Fruit fly (Drosophila melanogaster) whole organism, embryonic: Measurements from ENCODE around the gene CG11562.

Source experiments
- CG10274 ChIP-seq: fragments of 200-800 bp; sonication (Bioruptor generic); optimal IDR thresholded peaks from 3 replicates; lab custom pipeline; 2017; ENCODE audit warnings: missing biosample characterization, mild to moderate bottlenecking, missing genetic modification characterization
- CG11456 ChIP-seq: fragments of 200-800 bp; sonication (Bioruptor generic); IDR thresholded peaks from 3 replicates; pipeline ENCODE4 v1.3.6; 2022; ENCODE audit warnings: missing biosample characterization, missing genetic modification characterization
- CG11504 ChIP-seq: fragments of 200-800 bp; sonication (Bioruptor generic); optimal IDR thresholded peaks from 3 replicates; lab custom pipeline; 2019; ENCODE audit warnings: missing biosample characterization, mild to moderate bottlenecking, missing genetic modification characterization, moderate library complexity
- CG12071 ChIP-seq: fragments of 200-800 bp; sonication (Bioruptor generic); optimal IDR thresholded peaks from 3 replicates; lab custom pipeline; 2018; ENCODE audit warnings: missing biosample characterization, mild to moderate bottlenecking, missing genetic modification characterization
- CG12155 ChIP-seq: fragments of 200-800 bp; sonication (Bioruptor generic); optimal IDR thresholded peaks from 3 replicates; lab custom pipeline; 2016; ENCODE audit warnings: missing biosample characterization, missing genetic modification characterization
- CG15514 ChIP-seq: fragments of 200-800 bp; sonication (Bioruptor generic); optimal IDR thresholded peaks from 3 replicates; lab custom pipeline; 2017; ENCODE audit warnings: missing biosample characterization, missing genetic modification characterization, mild to moderate bottlenecking, moderate library complexity, missing genetic modification reagents
- CG17612 ChIP-seq: fragments of 200-800 bp; sonication (Bioruptor generic); IDR thresholded peaks from 2 replicates; pipeline ENCODE4 v1.3.6; 2022; ENCODE audit warnings: missing biosample characterization, missing genetic modification characterization
- CG17912 ChIP-seq: fragments of 200-800 bp; sonication (Bioruptor generic); optimal IDR thresholded peaks from 2 replicates; lab custom pipeline; 2018; ENCODE audit warnings: missing biosample characterization, mild to moderate bottlenecking, missing genetic modification characterization
- CG1832 ChIP-seq: fragments of 200-800 bp; sonication (Bioruptor generic); optimal IDR thresholded peaks from 2 replicates; lab custom pipeline; 2017; ENCODE audit warnings: missing biosample characterization, mild to moderate bottlenecking, missing genetic modification characterization, inconsistent platforms
- CG18599 ChIP-seq: fragments of 200-800 bp; sonication (Bioruptor generic); optimal IDR thresholded peaks from 3 replicates; lab custom pipeline; 2017; ENCODE audit warnings: missing biosample characterization, missing genetic modification characterization, mild to moderate bottlenecking, moderate library complexity, missing genetic modification reagents
- CG18619 ChIP-seq: fragments of 200-800 bp; sonication (Bioruptor generic); optimal IDR thresholded peaks from 3 replicates; lab custom pipeline; 2017; ENCODE audit warnings: missing biosample characterization, mild to moderate bottlenecking, missing genetic modification characterization
- CG2889 ChIP-seq: fragments of 200-800 bp; sonication (Bioruptor generic); IDR thresholded peaks from 3 replicates; pipeline ENCODE4 v1.3.6; 2022; ENCODE audit warnings: missing biosample characterization, missing genetic modification characterization
- CG30431 ChIP-seq: fragments of 200-800 bp; sonication (Bioruptor generic); optimal IDR thresholded peaks from 2 replicates; lab custom pipeline; 2017; ENCODE audit warnings: missing biosample characterization, missing genetic modification characterization
- CG34376 ChIP-seq: fragments of 200-800 bp; sonication (Bioruptor generic); optimal IDR thresholded peaks from 2 replicates; lab custom pipeline; 2018; ENCODE audit warnings: missing biosample characterization, mild to moderate bottlenecking, missing genetic modification characterization
- CG34422 ChIP-seq: fragments of 200-800 bp; sonication (Bioruptor generic); IDR thresholded peaks from 3 replicates; pipeline ENCODE4 v1.3.6; 2022; ENCODE audit warnings: missing biosample characterization, missing genetic modification characterization
- CG4360 ChIP-seq: fragments of 200-800 bp; sonication (Bioruptor generic); IDR thresholded peaks from 2 replicates; pipeline ENCODE4 v1.3.6; 2022; ENCODE audit warnings: missing biosample characterization, missing genetic modification characterization
- CG5953 ChIP-seq: fragments of 200-800 bp; sonication (Bioruptor generic); IDR thresholded peaks from 2 replicates; pipeline ENCODE4 v1.3.6; 2022; ENCODE audit warnings: missing biosample characterization, missing genetic modification characterization
- CG6272 ChIP-seq: fragments of 200-800 bp; sonication (Bioruptor generic); IDR thresholded peaks from 2 replicates; pipeline ENCODE4 v1.3.6; 2022; ENCODE audit warnings: missing biosample characterization, missing genetic modification characterization
- CG8765 ChIP-seq: fragments of 200-800 bp; sonication (Bioruptor generic); IDR thresholded peaks from 2 replicates; pipeline ENCODE4 v1.3.6; 2022; ENCODE audit warnings: missing biosample characterization, missing genetic modification characterization
- Drgx ChIP-seq: fragments of 200-800 bp; sonication (Bioruptor generic); IDR thresholded peaks from 2 replicates; pipeline ENCODE4 v1.3.6; 2022; ENCODE audit warnings: missing biosample characterization, missing genetic modification characterization
- Ets65A ChIP-seq: fragments of 200-800 bp; sonication (Bioruptor generic); peaks from one replicate; lab custom pipeline; 2016; ENCODE audit warnings: missing biosample characterization, missing genetic modification characterization
- H2.0 ChIP-seq: fragments of 200-800 bp; sonication (Bioruptor generic); IDR thresholded peaks from 2 replicates; pipeline ENCODE4 v1.3.6; 2022; ENCODE audit warnings: missing biosample characterization, missing genetic modification characterization
- HmgD ChIP-seq: fragments of 200-800 bp; sonication (Bioruptor generic); optimal IDR thresholded peaks from 3 replicates; lab custom pipeline; 2016; ENCODE audit warnings: missing biosample characterization, missing genetic modification characterization
- MTF-1 ChIP-seq: fragments of 200-800 bp; sonication (Bioruptor generic); optimal IDR thresholded peaks from 2 replicates; lab custom pipeline; 2018; ENCODE audit warnings: missing biosample characterization, mild to moderate bottlenecking, missing genetic modification characterization, borderline replicate concordance
- Nf-YB ChIP-seq: fragments of 200-800 bp; sonication (Bioruptor generic); optimal IDR thresholded peaks from 3 replicates; lab custom pipeline; 2019; ENCODE audit warnings: missing biosample characterization, mild to moderate bottlenecking, missing genetic modification characterization, moderate library complexity
- Nf-YC ChIP-seq: fragments of 200-800 bp; optimal IDR thresholded peaks from 3 replicates; lab custom pipeline; 2019; ENCODE audit warnings: missing biosample characterization, mild to moderate bottlenecking, missing genetic modification characterization, moderate library complexity
- Vsx1 ChIP-seq: fragments of 200-800 bp; sonication (Bioruptor generic); optimal IDR thresholded peaks from 2 replicates; lab custom pipeline; 2017; ENCODE audit warnings: missing biosample characterization, mild to moderate bottlenecking, missing genetic modification characterization, missing genetic modification reagents
- cwo ChIP-seq: fragments of 200-800 bp; sonication (Bioruptor generic); optimal IDR thresholded peaks from 3 replicates; lab custom pipeline; 2017; ENCODE audit warnings: missing biosample characterization, missing genetic modification characterization, mild to moderate bottlenecking, moderate library complexity, missing genetic modification reagents
- dan ChIP-seq: fragments of 200-800 bp; sonication (Bioruptor generic); IDR thresholded peaks from 2 replicates; pipeline ENCODE4 v1.3.6; 2022; ENCODE audit warnings: missing biosample characterization, missing genetic modification characterization
- ewg ChIP-seq: fragments of 200-800 bp; sonication (Bioruptor generic); optimal IDR thresholded peaks from 3 replicates; lab custom pipeline; 2017; ENCODE audit warnings: mild to moderate bottlenecking, missing biosample characterization, missing genetic modification reagents, missing genetic modification characterization
- exex ChIP-seq: fragments of 200-800 bp; sonication (Bioruptor generic); optimal IDR thresholded peaks from 4 replicates; lab custom pipeline; 2018; ENCODE audit warnings: missing biosample characterization, mild to moderate bottlenecking, missing genetic modification characterization, moderate library complexity
- fru ChIP-seq: fragments of >200 bp; optimal IDR thresholded peaks from 2 replicates; lab custom pipeline; 2017
- grn ChIP-seq: fragments of 200-800 bp; sonication (Bioruptor generic); optimal IDR thresholded peaks from 3 replicates; lab custom pipeline; 2017; ENCODE audit warnings: missing biosample characterization, missing genetic modification characterization
- gro ChIP-seq: fragments of 200-800 bp; sonication (Bioruptor generic); optimal IDR thresholded peaks from 2 replicates; lab custom pipeline; 2016; ENCODE audit warnings: missing biosample characterization, missing genetic modification characterization
- lab ChIP-seq: fragments of 200-800 bp; sonication (Bioruptor generic); optimal IDR thresholded peaks from 3 replicates; lab custom pipeline; 2017; ENCODE audit warnings: missing biosample characterization, missing genetic modification characterization, mild to moderate bottlenecking, moderate library complexity, missing genetic modification reagents
- maf-S ChIP-seq: fragments of 200-800 bp; sonication (Bioruptor generic); optimal IDR thresholded peaks from 2 replicates; lab custom pipeline; 2016; ENCODE audit warnings: missing biosample characterization, missing genetic modification characterization
- mirr ChIP-seq: fragments of 200-800 bp; sonication (Bioruptor generic); optimal IDR thresholded peaks from 3 replicates; lab custom pipeline; 2018; ENCODE audit warnings: missing biosample characterization, mild to moderate bottlenecking, missing genetic modification characterization
- oc ChIP-seq: fragments of 200-800 bp; sonication (Bioruptor generic); optimal IDR thresholded peaks from 2 replicates; lab custom pipeline; 2018; ENCODE audit warnings: missing biosample characterization, mild to moderate bottlenecking, missing genetic modification characterization, moderate library complexity
- onecut ChIP-seq: fragments of 200-800 bp; sonication (Bioruptor generic); IDR thresholded peaks from 2 replicates; pipeline ENCODE4 v1.3.6; 2022; ENCODE audit warnings: missing biosample characterization, missing genetic modification characterization
- p53 ChIP-seq: fragments of 200-800 bp; sonication (Bioruptor generic); optimal IDR thresholded peaks from 2 replicates; lab custom pipeline; 2016; ENCODE audit warnings: missing biosample characterization, missing genetic modification characterization
- pfk ChIP-seq: fragments of 200-800 bp; sonication (Bioruptor generic); optimal IDR thresholded peaks from 2 replicates; lab custom pipeline; 2018; ENCODE audit warnings: missing biosample characterization, mild to moderate bottlenecking, missing genetic modification characterization, moderate library complexity
- repo ChIP-seq: fragments of 200-800 bp; sonication (Bioruptor generic); optimal IDR thresholded peaks from 2 replicates; lab custom pipeline; 2016; ENCODE audit warnings: missing biosample characterization, missing genetic modification characterization
- schlank ChIP-seq: fragments of 200-800 bp; sonication (Bioruptor generic); optimal IDR thresholded peaks from 2 replicates; lab custom pipeline; 2018; ENCODE audit warnings: missing biosample characterization, mild to moderate bottlenecking, missing genetic modification characterization
- shn ChIP-seq: fragments of 200-800 bp; sonication (Bioruptor generic); optimal IDR thresholded peaks from 3 replicates; lab custom pipeline; 2016; ENCODE audit warnings: missing biosample characterization, missing genetic modification characterization
- twi ChIP-seq: fragments of 200-800 bp; optimal IDR thresholded peaks from 2 replicates; lab custom pipeline; 2019; ENCODE audit warnings: missing biosample characterization, mild to moderate bottlenecking, missing genetic modification characterization, moderate library complexity
- yki ChIP-seq: fragments of >200 bp; optimal IDR thresholded peaks from 3 replicates; lab custom pipeline; 2018
- z ChIP-seq: fragments of 200-800 bp; sonication (Bioruptor generic); IDR thresholded peaks from 3 replicates; pipeline ENCODE4 v1.3.6; 2022; ENCODE audit warnings: missing biosample characterization, missing genetic modification characterization

The CG11562 gene

dm6 chr2L:319745-320144 lies 27.5 kb downstream of the CG11562 start:
- TF ChIP-seq Nf-YC (tag; lab: Kevin White, UChicago) (peak; percentile 87), CG11504 (tag; lab: Kevin White, UChicago) (peak; percentile 67), p53 (no peak), exex (peak; percentile 80), Nf-YB (peak; percentile 83)

dm6 chr2L:321148-321547 lies 28.9 kb downstream of the CG11562 start, which contains the start of gene CG11911:
CG11911 (minus strand) TSS chr2L:321248.
- peak; percentile 83 for TF ChIP-seq exex
- no peak for TF ChIP-seq repo (GFP tag; lab: Kevin White, UChicago)
- peak; percentile 19 for TF ChIP-seq Ets65A (GFP tag; lab: Kevin White, UChicago)
- TF ChIP-seq, all 482 proteins: peak for 2

dm6 chr2L:321793-322192 lies 29.6 kb downstream of the CG11562 start, which contains the start of gene CG33127:
CG33127 (plus strand) TSS chr2L:322101.
- peak; percentile 97 for TF ChIP-seq CG15514
- no peak for TF ChIP-seq twi (tag; lab: Kevin White, UChicago)

dm6 chr2L:322915-323314 lies 30.7 kb downstream of the CG11562 start:
- TF ChIP-seq fru, result no peak
- no peak for TF ChIP-seq schlank
- peak; percentile 16 for TF ChIP-seq pfk (GFP tag; lab: Kevin White, UChicago)
- TF ChIP-seq CG12155, result no peak
- TF ChIP-seq MTF-1 (GFP tag; lab: Kevin White, UChicago), result no peak
- TF ChIP-seq CG8765 (GFP tag; lab: Robert Waterston, UW), result no peak
- TF ChIP-seq CG34376, result peak; percentile 60
- TF ChIP-seq shn, result no peak
- no peak for TF ChIP-seq oc (tag; lab: Kevin White, UChicago)
- no peak for TF ChIP-seq z (GFP tag; lab: Robert Waterston, UW)
- TF ChIP-seq mirr, result peak; percentile 87
- TF ChIP-seq onecut, result no peak
- peak; percentile 39 for TF ChIP-seq CG18599 (GFP tag; lab: Kevin White, UChicago)
- TF ChIP-seq CG4360 (GFP tag; lab: Robert Waterston, UW), result no peak
- TF ChIP-seq cwo (GFP tag; lab: Kevin White, UChicago), result peak; percentile 0
- TF ChIP-seq CG5953 (GFP tag; lab: Robert Waterston, UW), result no peak
- no peak for TF ChIP-seq Vsx1 (GFP tag; lab: Kevin White, UChicago)
- TF ChIP-seq CG17612 (GFP tag; lab: Robert Waterston, UW), result no peak
- no peak for TF ChIP-seq yki (lab: Kevin White, UChicago)
- no peak for TF ChIP-seq CG10274 (GFP tag; lab: Kevin White, UChicago)
- peak; percentile 46 for TF ChIP-seq CG12071 (GFP tag; lab: Kevin White, UChicago)
- TF ChIP-seq CG11456 (GFP tag; lab: Robert Waterston, UW), result no peak
- TF ChIP-seq HmgD, result no peak
- no peak for TF ChIP-seq CG1832 (GFP tag; lab: Kevin White, UChicago)
- no peak for TF ChIP-seq dan (GFP tag; lab: Robert Waterston, UW)
- no peak for TF ChIP-seq H2.0 (GFP tag; lab: Robert Waterston, UW)
- TF ChIP-seq grn (GFP tag; lab: Kevin White, UChicago), result peak; percentile 87
- no peak for TF ChIP-seq ewg (GFP tag; lab: Kevin White, UChicago)
- TF ChIP-seq CG17912 (GFP tag; lab: Kevin White, UChicago), result no peak
- TF ChIP-seq CG30431 (GFP tag; lab: Kevin White, UChicago), result no peak
- no peak for TF ChIP-seq CG2889 (GFP tag; lab: Robert Waterston, UW)
- no peak for TF ChIP-seq maf-S (GFP tag; lab: Kevin White, UChicago)
- no peak for TF ChIP-seq CG6272 (GFP tag; lab: Robert Waterston, UW)
- TF ChIP-seq CG18619 (GFP tag; lab: Kevin White, UChicago), result no peak
- no peak for TF ChIP-seq gro
- TF ChIP-seq lab (GFP tag; lab: Kevin White, UChicago), result peak; percentile 28
- no peak for TF ChIP-seq CG34422 (GFP tag; lab: Robert Waterston, UW)
- TF ChIP-seq Drgx (GFP tag; lab: Robert Waterston, UW), result no peak
